Worm (Caenorhabditis elegans) whole organism, L1 larva: ENCODE data around the gene dmsr-6.

Experiments used
- dsc-1 ChIP-seq: sonication (generic microtip); optimal IDR thresholded peaks from 2 replicates; lab custom pipeline; 2016; ENCODE audit warnings: mild to moderate bottlenecking, missing genetic modification characterization, missing compliant biosample characterization
- irx-1 ChIP-seq: sonication (generic microtip); optimal IDR thresholded peaks from 2 replicates; lab custom pipeline; 2016; ENCODE audit warnings: missing genetic modification characterization, missing compliant biosample characterization
- jun-1 ChIP-seq: fragments of 150-350 bp; optimal IDR thresholded peaks from 2 replicates; lab custom pipeline; 2014; ENCODE audit warnings: missing biosample characterization, missing genetic modification reagents, missing genetic modification characterization
- lin-39 ChIP-seq: fragments of 150-350 bp; optimal IDR thresholded peaks from 2 replicates; lab custom pipeline; 2014; ENCODE audit warnings: missing biosample characterization, missing genetic modification reagents, missing genetic modification characterization
- nhr-76 ChIP-seq: sonication (generic microtip); optimal IDR thresholded peaks from 2 replicates; lab custom pipeline; 2017; ENCODE audit warnings: missing biosample characterization, missing genetic modification characterization
- nhr-85 ChIP-seq: sonication (generic microtip); peaks from one replicate; lab custom pipeline; 2016; ENCODE audit warnings: missing genetic modification characterization, inconsistent platforms, missing compliant biosample characterization
- swsn-7 ChIP-seq: sonication (generic microtip); optimal IDR thresholded peaks from 2 replicates; lab custom pipeline; 2016; ENCODE audit warnings: missing genetic modification characterization, missing compliant biosample characterization
- ztf-4 ChIP-seq: fragments of 150-350 bp; optimal IDR thresholded peaks from 2 replicates; lab custom pipeline; 2014; ENCODE audit warnings: missing biosample characterization, missing genetic modification characterization

ce11 chrII:14406117-14406935 lies 49.1 kb upstream of the dmsr-6 start:
- TF ChIP-seq swsn-7 (tag; lab: Kevin White, UChicago) (no peak), irx-1 (no peak), dsc-1 (no peak), lin-39 (tag; lab: Kevin White, UChicago) (no peak), nhr-76 (tag; lab: Kevin White, UChicago) (no peak), nhr-85 (no peak), jun-1 (tag; lab: Kevin White, UChicago) (no peak), ztf-4 (no peak)
